Worm (Caenorhabditis elegans): ENCODE measurements around the gene mpz-5.

Gene mpz-5

DNA sequence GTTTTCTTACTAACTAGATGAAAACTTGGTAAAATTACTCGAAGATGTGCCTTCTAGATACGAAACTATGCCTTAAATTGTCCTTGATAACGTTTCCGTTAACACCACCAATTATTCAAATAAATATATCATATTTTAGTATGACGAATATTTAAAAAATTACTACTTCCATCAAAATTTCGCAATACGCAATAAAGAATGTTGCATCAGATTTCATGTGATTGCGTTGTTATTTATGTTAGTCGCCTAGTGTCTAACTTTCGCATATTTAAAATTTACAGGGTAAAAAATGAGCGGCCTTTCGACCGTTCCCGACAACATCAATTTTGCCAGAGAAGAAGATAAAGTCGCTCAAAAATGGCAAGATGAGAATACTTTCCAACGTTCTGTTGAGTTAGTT, 5.3 kb downstream of the mpz-5 start, which contains the start of gene iars-1:
Gene iars-1, plus strand, starts transcription at position 276 of the 400 bp plus-strand sequence.
- no peak for TF ChIP-seq tab-1 (GFP tag; IDR thresholded peaks at IDR 0.05)
- TF ChIP-seq ref-1 (GFP tag; conservative IDR thresholded peaks at IDR 0.05) = no peak
- TF ChIP-seq klf-2 (GFP tag; conservative IDR thresholded peaks at IDR 0.05) = no peak
- TF ChIP-seq T22C8.4 (GFP tag; IDR thresholded peaks at IDR 0.05) = no peak
- no peak for TF ChIP-seq flt-1 (GFP tag; IDR thresholded peaks at IDR 0.05)
- no peak for TF ChIP-seq ztf-23 (GFP tag; IDR thresholded peaks at IDR 0.05)
- no peak for TF ChIP-seq cog-1 (tag; optimal IDR thresholded peaks at IDR 0.05)
- no peak for TF ChIP-seq med-1 (GFP tag; optimal IDR thresholded peaks at IDR 0.05; ENCODE audit: insufficient read depth)
- no peak for TF ChIP-seq ztf-29 (GFP tag; IDR thresholded peaks at IDR 0.05)

DNA sequence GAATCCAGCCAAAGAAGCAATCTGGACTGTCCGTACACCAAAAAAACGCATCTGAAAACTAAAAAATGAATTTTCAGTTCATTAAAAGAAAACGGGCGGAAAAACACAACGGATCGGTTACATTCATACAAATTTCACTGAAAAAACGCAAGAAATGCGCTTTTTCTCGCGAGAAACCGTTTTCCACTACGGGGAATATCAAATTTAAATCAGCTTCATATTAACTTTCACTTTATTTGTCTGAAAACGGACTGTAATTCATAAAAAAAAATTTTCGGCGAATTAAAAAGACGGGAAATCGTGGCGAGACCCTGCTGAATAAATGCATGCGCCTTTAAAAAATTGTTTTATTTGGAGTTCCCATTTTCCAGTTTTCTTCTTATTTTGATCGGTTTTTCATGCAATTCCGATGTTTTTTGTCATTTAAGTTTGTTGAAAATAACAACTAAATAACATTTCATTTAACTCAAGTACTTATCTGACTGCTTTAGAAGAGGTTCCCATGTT, 5.8 kb downstream of the mpz-5 start, which contains the start of gene pges-2:
Gene pges-2, minus strand, starts transcription at position 51 of the 507 bp plus-strand sequence.
- no peak for TF ChIP-seq ref-1 (GFP tag; conservative IDR thresholded peaks at IDR 0.05)
- no peak for TF ChIP-seq klf-2 (GFP tag; conservative IDR thresholded peaks at IDR 0.05)
- no peak for TF ChIP-seq cog-1 (tag; optimal IDR thresholded peaks at IDR 0.05)
- TF ChIP-seq med-1 (GFP tag; optimal IDR thresholded peaks at IDR 0.05; ENCODE audit: insufficient read depth) = no peak
- TF ChIP-seq ztf-23 (GFP tag; IDR thresholded peaks at IDR 0.05) = no peak
- no peak for TF ChIP-seq tab-1 (GFP tag; IDR thresholded peaks at IDR 0.05)
- no peak for TF ChIP-seq ztf-29 (GFP tag; IDR thresholded peaks at IDR 0.05)
- TF ChIP-seq flt-1 (GFP tag; IDR thresholded peaks at IDR 0.05) = no peak
- TF ChIP-seq T22C8.4 (GFP tag; IDR thresholded peaks at IDR 0.05) = no peak

DNA sequence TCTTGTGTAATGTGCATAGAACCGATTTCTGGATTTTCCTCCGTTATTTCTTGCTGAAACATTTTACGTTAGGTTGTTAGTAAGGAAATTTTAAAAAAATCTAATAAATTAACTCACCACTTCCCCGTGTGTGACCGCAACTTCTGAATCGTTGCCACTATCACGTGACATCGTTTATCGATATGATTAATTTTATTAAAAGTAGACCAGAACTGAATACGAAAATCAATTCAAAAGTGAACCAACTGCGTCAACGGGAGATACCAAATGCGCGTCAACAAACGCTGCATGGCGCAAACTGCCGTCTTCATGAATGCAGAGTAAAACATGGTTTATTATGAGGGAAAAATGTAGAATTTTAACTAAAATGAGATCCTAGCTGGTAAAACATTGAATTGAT, 7.6 kb downstream of the mpz-5 start, which contains the start of gene sir-2.1:
Gene sir-2.1, minus strand, starts transcription at position 212 of the 400 bp plus-strand sequence.
- no peak for TF ChIP-seq med-1 (GFP tag; optimal IDR thresholded peaks at IDR 0.05; ENCODE audit: insufficient read depth)
- no peak for TF ChIP-seq flt-1 (GFP tag; IDR thresholded peaks at IDR 0.05)
- no peak for TF ChIP-seq ztf-23 (GFP tag; IDR thresholded peaks at IDR 0.05)
- TF ChIP-seq ztf-29 (GFP tag; IDR thresholded peaks at IDR 0.05) = no peak
- no peak for TF ChIP-seq tab-1 (GFP tag; IDR thresholded peaks at IDR 0.05)
- TF ChIP-seq T22C8.4 (GFP tag; IDR thresholded peaks at IDR 0.05) = no peak
- TF ChIP-seq cog-1 (tag; optimal IDR thresholded peaks at IDR 0.05) = no peak
- TF ChIP-seq ref-1 (GFP tag; conservative IDR thresholded peaks at IDR 0.05) = no peak
- TF ChIP-seq klf-2 (GFP tag; conservative IDR thresholded peaks at IDR 0.05) = no peak

DNA sequence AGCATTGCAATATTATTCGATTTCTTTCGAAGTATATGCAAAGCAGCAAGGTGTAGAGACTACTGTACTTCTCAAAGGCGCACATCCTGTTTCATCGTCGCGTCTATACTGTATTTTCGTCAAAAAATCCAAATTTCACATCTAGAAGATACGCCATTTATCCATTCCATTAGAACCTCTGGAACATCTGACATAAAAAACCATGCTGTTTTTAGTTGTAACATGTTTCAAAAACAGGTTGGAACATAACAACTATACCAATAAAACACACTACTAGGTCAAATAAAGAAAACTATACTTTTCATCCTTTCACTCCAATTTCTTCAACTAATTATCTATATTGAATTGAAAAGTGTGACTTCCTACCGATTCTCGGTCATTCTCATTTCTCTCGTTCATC, 13.3 kb downstream of the mpz-5 start, which contains the start of gene ugt-59:
Gene ugt-59, plus strand, starts transcription at position 301 of the 400 bp plus-strand sequence.
- TF ChIP-seq tab-1 (GFP tag; IDR thresholded peaks at IDR 0.05) (no peak), flt-1 (GFP tag; IDR thresholded peaks at IDR 0.05) (no peak), med-1 (GFP tag; optimal IDR thresholded peaks at IDR 0.05; ENCODE audit: insufficient read depth) (no peak), ref-1 (GFP tag; conservative IDR thresholded peaks at IDR 0.05) (no peak), klf-2 (GFP tag; conservative IDR thresholded peaks at IDR 0.05) (no peak), T22C8.4 (GFP tag; IDR thresholded peaks at IDR 0.05) (no peak), ztf-29 (GFP tag; IDR thresholded peaks at IDR 0.05) (no peak), cog-1 (tag; optimal IDR thresholded peaks at IDR 0.05) (no peak), ztf-23 (GFP tag; IDR thresholded peaks at IDR 0.05) (no peak)

- TF ChIP-seq ref-1 (GFP tag; conservative IDR thresholded peaks at IDR 0.05) (no peak), ztf-23 (GFP tag; IDR thresholded peaks at IDR 0.05) (no peak), tab-1 (GFP tag; IDR thresholded peaks at IDR 0.05) (no peak), T22C8.4 (GFP tag; IDR thresholded peaks at IDR 0.05) (no peak), ztf-29 (GFP tag; IDR thresholded peaks at IDR 0.05) (no peak), flt-1 (GFP tag; IDR thresholded peaks at IDR 0.05) (no peak), cog-1 (tag; optimal IDR thresholded peaks at IDR 0.05) (no peak), klf-2 (GFP tag; conservative IDR thresholded peaks at IDR 0.05) (no peak), med-1 (GFP tag; optimal IDR thresholded peaks at IDR 0.05; ENCODE audit: insufficient read depth) (no peak)
Measured at ce11 chrIV:10357842-10358241, 15.8 kb downstream of the mpz-5 start, which contains the start of gene gkow-1. Gene gkow-1 (plus strand): TSS chrIV:10358142.

- TF ChIP-seq T22C8.4 (GFP tag; IDR thresholded peaks at IDR 0.05) = no peak
- no peak for TF ChIP-seq ztf-29 (GFP tag; IDR thresholded peaks at IDR 0.05)
- no peak for TF ChIP-seq klf-2 (GFP tag; conservative IDR thresholded peaks at IDR 0.05)
- TF ChIP-seq tab-1 (GFP tag; IDR thresholded peaks at IDR 0.05) = no peak
- TF ChIP-seq flt-1 (GFP tag; IDR thresholded peaks at IDR 0.05) = no peak
- TF ChIP-seq ref-1 (GFP tag; conservative IDR thresholded peaks at IDR 0.05) = no peak
- TF ChIP-seq med-1 (GFP tag; optimal IDR thresholded peaks at IDR 0.05; ENCODE audit: insufficient read depth) = no peak
- TF ChIP-seq cog-1 (tag; optimal IDR thresholded peaks at IDR 0.05) = no peak
- no peak for TF ChIP-seq ztf-23 (GFP tag; IDR thresholded peaks at IDR 0.05)
Measured at ce11 chrIV:10357072-10357471, 16.6 kb downstream of the mpz-5 start, which contains the start of gene R11A8.1. Gene R11A8.1 (minus strand): TSS chrIV:10357172.

ce11 chrIV:10352243-10352642, 21.4 kb downstream of the mpz-5 start, which contains the start of gene Y43C5B.2:
Gene Y43C5B.2 (minus strand): TSS chrIV:10352343.
- TF ChIP-seq klf-2 (GFP tag; conservative IDR thresholded peaks at IDR 0.05) (no peak), cog-1 (tag; optimal IDR thresholded peaks at IDR 0.05) (no peak), T22C8.4 (GFP tag; IDR thresholded peaks at IDR 0.05) (no peak), flt-1 (GFP tag; IDR thresholded peaks at IDR 0.05) (no peak), med-1 (GFP tag; optimal IDR thresholded peaks at IDR 0.05; ENCODE audit: insufficient read depth) (no peak), ztf-29 (GFP tag; IDR thresholded peaks at IDR 0.05) (no peak), tab-1 (GFP tag; IDR thresholded peaks at IDR 0.05) (no peak), ztf-23 (GFP tag; IDR thresholded peaks at IDR 0.05) (no peak), ref-1 (GFP tag; conservative IDR thresholded peaks at IDR 0.05) (no peak)

- no peak for TF ChIP-seq klf-2 (GFP tag; conservative IDR thresholded peaks at IDR 0.05)
- TF ChIP-seq T22C8.4 (GFP tag; IDR thresholded peaks at IDR 0.05) = no peak
- TF ChIP-seq ref-1 (GFP tag; conservative IDR thresholded peaks at IDR 0.05) = no peak
- no peak for TF ChIP-seq med-1 (GFP tag; optimal IDR thresholded peaks at IDR 0.05; ENCODE audit: insufficient read depth)
- no peak for TF ChIP-seq tab-1 (GFP tag; IDR thresholded peaks at IDR 0.05)
- no peak for TF ChIP-seq ztf-23 (GFP tag; IDR thresholded peaks at IDR 0.05)
- TF ChIP-seq cog-1 (tag; optimal IDR thresholded peaks at IDR 0.05) = no peak
- no peak for TF ChIP-seq ztf-29 (GFP tag; IDR thresholded peaks at IDR 0.05)
- TF ChIP-seq flt-1 (GFP tag; IDR thresholded peaks at IDR 0.05) = no peak
Measured at ce11 chrIV:10349871-10350640, 23.6 kb downstream of the mpz-5 start, which contains the start of the genes unc-43 and Y43C5B.3. Gene unc-43 (minus strand): TSS chrIV:10350217. Gene Y43C5B.3 (plus strand): TSS chrIV:10350590.
